Fruit fly (Drosophila melanogaster) whole organism, embryonic: Measurements from ENCODE around the gene Polr3E.

Source experiments
- Adf1 ChIP-seq: fragments of 200-800 bp; sonication (Bioruptor generic); IDR thresholded peaks from 2 replicates; pipeline ENCODE4 v1.3.6; 2022; ENCODE audit warnings: missing biosample characterization, missing genetic modification characterization
- Atf-2 ChIP-seq: fragments of 200-800 bp; sonication (Bioruptor generic); optimal IDR thresholded peaks from 2 replicates; lab custom pipeline; 2016; ENCODE audit warnings: missing biosample characterization, missing genetic modification characterization
- CG10979 ChIP-seq: fragments of 200-800 bp; sonication (Bioruptor generic); optimal IDR thresholded peaks from 2 replicates; lab custom pipeline; 2018; ENCODE audit warnings: missing biosample characterization, mild to moderate bottlenecking, missing genetic modification characterization, moderate library complexity
- CG11695 ChIP-seq: fragments of 200-800 bp; sonication (Bioruptor generic); IDR thresholded peaks from 3 replicates; pipeline ENCODE4 v1.3.6; 2022; ENCODE audit warnings: missing biosample characterization, missing genetic modification characterization
- CG12236 ChIP-seq: fragments of 200-800 bp; sonication (Bioruptor generic); optimal IDR thresholded peaks from 2 replicates; lab custom pipeline; 2016; ENCODE audit warnings: missing biosample characterization, missing genetic modification characterization
- CG13287 ChIP-seq: fragments of 200-800 bp; sonication (Bioruptor generic); IDR thresholded peaks from 2 replicates; pipeline ENCODE4 v1.3.6; 2022; ENCODE audit warnings: missing biosample characterization, missing genetic modification characterization; ENCODE audit not compliant: partially characterized antibody
- CG13424 ChIP-seq: fragments of 200-800 bp; sonication (Bioruptor generic); optimal IDR thresholded peaks from 2 replicates; lab custom pipeline; 2019; ENCODE audit warnings: missing biosample characterization, mild to moderate bottlenecking, missing genetic modification characterization, moderate library complexity
- CG15073 ChIP-seq: fragments of 200-800 bp; sonication (Bioruptor generic); optimal IDR thresholded peaks from 2 replicates; lab custom pipeline; 2016; ENCODE audit warnings: missing biosample characterization, missing genetic modification characterization
- CG17385 ChIP-seq: fragments of 200-800 bp; sonication (Bioruptor generic); optimal IDR thresholded peaks from 3 replicates; lab custom pipeline; 2018; ENCODE audit warnings: missing biosample characterization, mild to moderate bottlenecking, missing genetic modification characterization
- CG31365 ChIP-seq: fragments of 200-800 bp; sonication (Bioruptor generic); optimal IDR thresholded peaks from 2 replicates; lab custom pipeline; 2018; ENCODE audit warnings: missing biosample characterization, mild to moderate bottlenecking, missing genetic modification characterization
- CG32532 ChIP-seq: fragments of 200-800 bp; sonication (Bioruptor generic); IDR thresholded peaks from 2 replicates; pipeline ENCODE4 v1.3.6; 2022; ENCODE audit warnings: missing biosample characterization, missing genetic modification characterization
- CG3407 ChIP-seq: fragments of 200-800 bp; sonication (Bioruptor generic); optimal IDR thresholded peaks from 2 replicates; lab custom pipeline; 2018; ENCODE audit warnings: missing biosample characterization, mild to moderate bottlenecking, missing genetic modification characterization
- CG34376 ChIP-seq: fragments of 200-800 bp; sonication (Bioruptor generic); optimal IDR thresholded peaks from 2 replicates; lab custom pipeline; 2018; ENCODE audit warnings: missing biosample characterization, mild to moderate bottlenecking, missing genetic modification characterization
- CG3726 ChIP-seq: fragments of 200-800 bp; sonication (Bioruptor generic); IDR thresholded peaks from 3 replicates; pipeline ENCODE4, ENCODE4 v1.3.6; 2022; ENCODE audit warnings: missing biosample characterization, missing genetic modification characterization
- CG4730 ChIP-seq: fragments of 200-800 bp; sonication (Bioruptor generic); IDR thresholded peaks from 2 replicates; pipeline ENCODE4 v1.3.6; 2022; ENCODE audit warnings: missing biosample characterization, missing genetic modification characterization
- CG5953 ChIP-seq: fragments of 200-800 bp; sonication (Bioruptor generic); IDR thresholded peaks from 2 replicates; pipeline ENCODE4 v1.3.6; 2022; ENCODE audit warnings: missing biosample characterization, missing genetic modification characterization
- CG6689 ChIP-seq: fragments of 200-800 bp; sonication (Bioruptor generic); IDR thresholded peaks from 2 replicates; pipeline ENCODE4 v1.3.6; 2022; ENCODE audit warnings: missing biosample characterization, missing genetic modification characterization
- CG6813 ChIP-seq: fragments of 200-800 bp; sonication (Bioruptor generic); optimal IDR thresholded peaks from 2 replicates; lab custom pipeline; 2017; ENCODE audit warnings: missing biosample characterization, missing genetic modification characterization, mild to moderate bottlenecking, moderate library complexity, missing genetic modification reagents
- CG7556 ChIP-seq: fragments of 200-800 bp; sonication (Bioruptor generic); optimal IDR thresholded peaks from 2 replicates; lab custom pipeline; 2017; ENCODE audit warnings: missing biosample characterization, mild to moderate bottlenecking, missing genetic modification characterization
- CG7839 ChIP-seq: fragments of 200-800 bp; sonication (Bioruptor generic); optimal IDR thresholded peaks from 3 replicates; lab custom pipeline; 2018; ENCODE audit warnings: missing biosample characterization, mild to moderate bottlenecking, missing genetic modification characterization, moderate library complexity
- CG9876 ChIP-seq: fragments of 200-800 bp; sonication (Bioruptor generic); optimal IDR thresholded peaks from 2 replicates; lab custom pipeline; 2016; ENCODE audit warnings: missing biosample characterization, missing genetic modification characterization
- Doc3 ChIP-seq: fragments of 200-800 bp; sonication (Bioruptor generic); IDR thresholded peaks from 3 replicates; pipeline ENCODE4 v1.3.6; 2022; ENCODE audit warnings: missing biosample characterization, missing genetic modification characterization; ENCODE audit not compliant: partially characterized antibody
- Gsc ChIP-seq: fragments of 200-800 bp; sonication (Bioruptor generic); IDR thresholded peaks from 2 replicates; pipeline ENCODE4 v1.3.6; 2022; ENCODE audit warnings: missing biosample characterization, missing genetic modification characterization
- Hr39 ChIP-seq: fragments of >200 bp; optimal IDR thresholded peaks from 2 replicates; lab custom pipeline; 2017
- Kr ChIP-seq: fragments of 200-800 bp; sonication (Bioruptor generic); optimal IDR thresholded peaks from 2 replicates; lab custom pipeline; 2017; ENCODE audit warnings: missing biosample characterization, mild to moderate bottlenecking, missing genetic modification characterization
- Tbp ChIP-seq: fragments of >200 bp; optimal IDR thresholded peaks from 2 replicates; lab custom pipeline; 2018; ENCODE audit warnings: missing biosample characterization, missing genetic modification characterization
- Usf ChIP-seq: fragments of 200-800 bp; sonication (Bioruptor generic); optimal IDR thresholded peaks from 2 replicates; lab custom pipeline; 2017; ENCODE audit warnings: missing genotype, missing biosample characterization, missing genetic modification characterization
- YL-1 ChIP-seq: fragments of 200-800 bp; sonication (Bioruptor generic); optimal IDR thresholded peaks from 3 replicates; lab custom pipeline; 2017; ENCODE audit warnings: missing biosample characterization, mild to moderate bottlenecking, missing genetic modification characterization
- bsh ChIP-seq, 2 experiments: fragments of 200-800 bp; sonication (Bioruptor generic); optimal IDR thresholded peaks; 2 replicates each; lab custom pipeline; 2017 to 2018; ENCODE audit warnings: mild to moderate bottlenecking in 2 of 2, missing biosample characterization in 2 of 2, missing genetic modification characterization in 2 of 2, moderate library complexity in 1 of 2
- crc ChIP-seq: fragments of 200-800 bp; sonication (Bioruptor generic); optimal IDR thresholded peaks from 2 replicates; lab custom pipeline; 2016; ENCODE audit warnings: missing biosample characterization, missing genetic modification characterization
- da ChIP-seq: fragments of 200-800 bp; sonication (Bioruptor generic); optimal IDR thresholded peaks from 2 replicates; lab custom pipeline; 2016; ENCODE audit warnings: missing biosample characterization, missing genetic modification characterization
- danr ChIP-seq: fragments of 200-800 bp; sonication (Bioruptor generic); IDR thresholded peaks from 2 replicates; pipeline ENCODE4 v1.3.6; 2022; ENCODE audit warnings: missing biosample characterization, missing genetic modification characterization
- dimm ChIP-seq: fragments of 200-800 bp; sonication (Bioruptor generic); IDR thresholded peaks from 2 replicates; pipeline ENCODE4 v1.3.6; 2022; ENCODE audit warnings: missing biosample characterization, missing genetic modification characterization
- dpn ChIP-seq, 2 experiments: fragments of 200-800 bp; sonication (Bioruptor generic); optimal IDR thresholded peaks; 3 replicates each; lab custom pipeline; 2016; ENCODE audit warnings: missing biosample characterization in 2 of 2, missing genetic modification characterization in 2 of 2
- dysf ChIP-seq: fragments of 200-800 bp; sonication (Bioruptor generic); IDR thresholded peaks from 3 replicates; pipeline ENCODE4 v1.3.6; 2022; ENCODE audit warnings: missing biosample characterization, missing genetic modification characterization
- gem ChIP-seq: fragments of 200-800 bp; sonication (Bioruptor generic); optimal IDR thresholded peaks from 2 replicates; lab custom pipeline; 2019; ENCODE audit warnings: missing biosample characterization, mild to moderate bottlenecking, missing genetic modification characterization, moderate library complexity
- grn ChIP-seq: fragments of 200-800 bp; sonication (Bioruptor generic); optimal IDR thresholded peaks from 3 replicates; lab custom pipeline; 2017; ENCODE audit warnings: missing biosample characterization, missing genetic modification characterization
- kni ChIP-seq: fragments of 200-800 bp; sonication (Bioruptor generic); optimal IDR thresholded peaks from 3 replicates; lab custom pipeline; 2017; ENCODE audit warnings: mild to moderate bottlenecking, missing biosample characterization, missing genetic modification reagents, missing genetic modification characterization
- lov ChIP-seq, 2 experiments: fragments of 200-800 bp in 1 of 2; fragments of >200 bp in 1 of 2; sonication (Bioruptor generic) in 1 of 2; IDR thresholded peaks in 1 of 2; optimal IDR thresholded peaks in 1 of 2; 2 replicates in 1 of 2; 3 replicates in 1 of 2; pipeline versions ENCODE4 v1.3.6 to Lab custom; 2017 to 2022; ENCODE audit warnings: missing biosample characterization in 1 of 2, missing genetic modification characterization in 1 of 2
- mirr ChIP-seq: fragments of 200-800 bp; sonication (Bioruptor generic); optimal IDR thresholded peaks from 3 replicates; lab custom pipeline; 2018; ENCODE audit warnings: missing biosample characterization, mild to moderate bottlenecking, missing genetic modification characterization
- mld ChIP-seq: fragments of 200-800 bp; sonication (Bioruptor generic); IDR thresholded peaks from 3 replicates; pipeline ENCODE4 v1.3.6; 2022; ENCODE audit warnings: missing biosample characterization, missing genetic modification characterization; ENCODE audit not compliant: partially characterized antibody
- psq ChIP-seq: fragments of 200-800 bp; sonication (Bioruptor generic); optimal IDR thresholded peaks from 2 replicates; lab custom pipeline; 2017; ENCODE audit warnings: missing biosample characterization, missing genetic modification characterization
- repo ChIP-seq: fragments of 200-800 bp; sonication (Bioruptor generic); optimal IDR thresholded peaks from 2 replicates; lab custom pipeline; 2016; ENCODE audit warnings: missing biosample characterization, missing genetic modification characterization
- run ChIP-seq: fragments of 200-800 bp; sonication (Bioruptor generic); optimal IDR thresholded peaks from 3 replicates; lab custom pipeline; 2018; ENCODE audit warnings: missing biosample characterization, mild to moderate bottlenecking, missing genetic modification characterization
- sens-2 ChIP-seq: fragments of 200-800 bp; sonication (Bioruptor generic); IDR thresholded peaks from 2 replicates; pipeline ENCODE4 v1.3.6; 2022; ENCODE audit warnings: missing biosample characterization, missing genetic modification characterization
- slou ChIP-seq: fragments of 200-800 bp; sonication (Bioruptor generic); optimal IDR thresholded peaks from 3 replicates; lab custom pipeline; 2016; ENCODE audit warnings: missing biosample characterization, missing genetic modification characterization
- tin ChIP-seq: fragments of 200-800 bp; sonication (Bioruptor generic); optimal IDR thresholded peaks from 3 replicates; lab custom pipeline; 2016; ENCODE audit warnings: missing biosample characterization, missing genetic modification characterization
- trem ChIP-seq: fragments of 200-800 bp; optimal IDR thresholded peaks from 3 replicates; lab custom pipeline; 2019; ENCODE audit warnings: missing biosample characterization, mild to moderate bottlenecking, missing genetic modification characterization, moderate library complexity
- wek ChIP-seq: fragments of 200-800 bp; sonication (Bioruptor generic); optimal IDR thresholded peaks from 3 replicates; lab custom pipeline; 2018; ENCODE audit warnings: missing biosample characterization, mild to moderate bottlenecking, missing genetic modification characterization, moderate library complexity
- yki ChIP-seq: fragments of >200 bp; optimal IDR thresholded peaks from 3 replicates; lab custom pipeline; 2018
- z ChIP-seq: fragments of 200-800 bp; sonication (Bioruptor generic); IDR thresholded peaks from 3 replicates; pipeline ENCODE4 v1.3.6; 2022; ENCODE audit warnings: missing biosample characterization, missing genetic modification characterization

The Polr3E gene

DNA sequence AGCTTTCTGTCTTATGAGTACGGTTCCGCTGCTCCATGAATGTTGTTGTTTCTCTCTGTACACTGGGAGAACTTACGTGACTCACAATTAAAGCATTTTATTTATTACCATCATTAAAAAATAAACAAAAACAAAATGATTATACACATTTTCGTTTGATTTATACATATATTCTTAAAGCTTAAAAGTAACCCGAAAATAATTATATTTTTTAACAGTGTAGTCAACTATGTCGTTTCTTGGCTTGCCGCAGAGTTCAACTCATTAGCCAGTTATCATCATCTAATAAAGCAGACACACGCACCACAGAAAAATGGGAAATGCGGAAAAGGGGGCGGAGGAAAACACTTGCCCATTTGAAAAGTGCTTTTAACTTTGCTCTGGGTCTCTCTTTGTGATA is 5.8 kb downstream of the Polr3E start (continued):
- TF ChIP-seq CG12236 (GFP tag; lab: Kevin White, UChicago), result peak; percentile 54
- no peak for TF ChIP-seq YL-1
- peak; percentile 0 for TF ChIP-seq CG34376
- TF ChIP-seq sens-2 (GFP tag; lab: Robert Waterston, UW), result no peak
- TF ChIP-seq crc (GFP tag; lab: Kevin White, UChicago), result peak; percentile 42
- peak; percentile 34 for TF ChIP-seq wek
- no peak for TF ChIP-seq yki (lab: Kevin White, UChicago)
- no peak for TF ChIP-seq mld (GFP tag; lab: Robert Waterston, UW)
- TF ChIP-seq CG7839 (tag; lab: Kevin White, UChicago), result peak; percentile 88
- no peak for TF ChIP-seq CG15073 (GFP tag; lab: Kevin White, UChicago)
- peak; percentile 83 for TF ChIP-seq CG6689 (GFP tag; lab: Robert Waterston, UW)
- no peak for TF ChIP-seq CG13287
- peak; percentile 64; the same call in 1 of the 2 replicates for TF ChIP-seq CG5953 (GFP tag; lab: Robert Waterston, UW)
- peak; percentile 84 for TF ChIP-seq CG10979 (tag; lab: Kevin White, UChicago)
- no peak for TF ChIP-seq Kr (GFP tag; lab: Kevin White, UChicago)
- TF ChIP-seq Gsc (GFP tag; lab: Robert Waterston, UW), result no peak
- TF ChIP-seq Usf, result no peak
- TF ChIP-seq CG11695 (GFP tag; lab: Robert Waterston, UW), result peak; percentile 80
- no peak for TF ChIP-seq Doc3 (GFP tag; lab: Robert Waterston, UW)
- no peak for TF ChIP-seq slou
- TF ChIP-seq dimm (GFP tag; lab: Robert Waterston, UW), result 0 out of 2 replicates have a peak, but pooled peaks have one; percentile 44
- TF ChIP-seq CG6813 (GFP tag; lab: Kevin White, UChicago), result peak; percentile 72
- no peak for TF ChIP-seq Tbp (GFP tag; lab: Kevin White, UChicago)
- TF ChIP-seq Adf1 (GFP tag; lab: Robert Waterston, UW), result peak; percentile 45; the same call in 1 of the 2 replicates
- peak; percentile 75 for TF ChIP-seq CG7556 (GFP tag; lab: Kevin White, UChicago)
- TF ChIP-seq danr (GFP tag; lab: Robert Waterston, UW), result peak; percentile 49; the same call in 1 of the 2 replicates
- TF ChIP-seq run, result peak; percentile 69
- peak; percentile 77 for TF ChIP-seq dysf (GFP tag; lab: Robert Waterston, UW)
- peak; percentile 92 for TF ChIP-seq gem (tag; lab: Kevin White, UChicago)
- TF ChIP-seq mirr (GFP tag; lab: Kevin White, UChicago), result no peak
- peak; percentile 60 for TF ChIP-seq trem (tag; lab: Kevin White, UChicago)
- TF ChIP-seq CG32532, result peak; percentile 74
- no peak for TF ChIP-seq Hr39 (lab: Kevin White, UChicago)
- TF ChIP-seq CG9876 (GFP tag; lab: Kevin White, UChicago), result no peak
- peak; percentile 81 for TF ChIP-seq CG17385
- peak; percentile 59 for TF ChIP-seq CG3407
- TF ChIP-seq repo (GFP tag; lab: Kevin White, UChicago), result peak; percentile 3
- no peak for TF ChIP-seq lov (optimal IDR thresholded peaks at IDR 0.05; lab: Kevin White, UChicago)
- TF ChIP-seq lov (GFP tag; IDR thresholded peaks at IDR 0.05; lab: Robert Waterston, UW), result peak; percentile 65; the same call in 1 of the 3 replicates
- TF ChIP-seq tin (GFP tag; lab: Kevin White, UChicago), result peak; percentile 66
- TF ChIP-seq bsh (GFP tag; optimal IDR thresholded peaks at IDR 0.05; lab: Kevin White, UChicago), result peak in 1 of 2 experiments; percentile 93
- no peak for TF ChIP-seq psq (GFP tag; lab: Kevin White, UChicago)
- no peak for TF ChIP-seq kni (GFP tag; lab: Kevin White, UChicago)
- TF ChIP-seq grn (GFP tag; lab: Kevin White, UChicago), result no peak
- peak; percentile 20 for TF ChIP-seq CG31365 (tag; lab: Kevin White, UChicago)
- TF ChIP-seq Atf-2 (GFP tag; lab: Kevin White, UChicago), result peak; percentile 56
- TF ChIP-seq z, result no peak
- peak; percentile 84 for TF ChIP-seq CG13424 (tag; lab: Kevin White, UChicago)
- peak; percentile 60; the same call in 1 of the 2 replicates for TF ChIP-seq CG4730 (GFP tag; lab: Robert Waterston, UW)
- peak; percentile 74 to 80 for TF ChIP-seq dpn (GFP tag; optimal IDR thresholded peaks at IDR 0.05; lab: Kevin White, UChicago)
- no peak for TF ChIP-seq da (GFP tag; lab: Kevin White, UChicago)
- 0 out of 3 replicates have a peak, but pooled peaks have one; percentile 29 for TF ChIP-seq CG3726
